Worm (Caenorhabditis elegans): ENCODE measurements around the gene frm-7.

ce11 chrV:12256398-12256797 lies 45.9 kb upstream of the frm-7 start, which contains the start of gene ugt-55:
- TF ChIP-seq unc-62 (GFP tag; optimal IDR thresholded peaks at IDR 0.05) (no peak), jun-1 (tag; optimal IDR thresholded peaks at IDR 0.05) (no peak)

All from whole organism, L3 larva.